Fruit fly (Drosophila melanogaster): ENCODE data around the gene CG11696.

dm6 chrX:11621315-11621865 lies 47.9 kb downstream of the CG11696 start:
- TF ChIP-seq psq (optimal IDR thresholded peaks at IDR 0.05): no peak
- no peak for TF ChIP-seq Dll (optimal IDR thresholded peaks at IDR 0.05)
- no peak for TF ChIP-seq EcR (GFP tag; optimal IDR thresholded peaks at IDR 0.05)
- TF ChIP-seq pan (optimal IDR thresholded peaks at IDR 0.05): no peak
- TF ChIP-seq usp (GFP tag; optimal IDR thresholded peaks at IDR 0.05): no peak
